Fruit fly (Drosophila melanogaster) S2 (cell line): ENCODE data around the gene Pgd.

ENCODE experiments used
- CG8478 ChIP-seq: fragments of >200 bp; optimal IDR thresholded peaks from 2 replicates; lab custom pipeline; 2018
- CTCF ChIP-seq, 2 experiments: fragments of >200 bp; optimal IDR thresholded peaks; 2 replicates each; lab custom pipeline; 2018

DNA sequence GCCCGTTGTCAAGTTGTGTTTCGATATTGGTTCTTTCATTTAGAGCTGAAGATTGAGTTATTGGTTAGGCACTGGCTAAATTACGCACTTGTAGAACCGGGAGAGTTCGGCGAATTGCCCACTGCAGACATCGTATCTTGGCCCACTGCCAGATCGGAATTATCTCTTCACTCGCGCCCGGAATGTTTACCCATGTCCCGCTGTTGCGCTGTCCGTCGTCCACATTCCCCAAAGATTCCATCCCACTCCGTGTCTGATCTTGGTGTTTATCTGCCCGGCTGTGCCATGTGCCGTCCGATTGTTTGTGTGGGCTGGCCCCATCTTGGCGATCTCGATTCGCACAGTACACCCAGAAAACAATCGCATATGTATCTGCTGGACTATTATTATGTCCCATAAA, 40.6 kb upstream of the Pgd start:
- TF ChIP-seq CTCF (optimal IDR thresholded peaks at IDR 0.05; lab: Kevin White, UChicago) (no peak), CG8478 (lab: Kevin White, UChicago) (no peak)
